Worm (Caenorhabditis elegans): Measurements from ENCODE around the gene F17C11.11.

- no peak for TF ChIP-seq tab-1 (GFP tag; IDR thresholded peaks at IDR 0.05)
- no peak for TF ChIP-seq ref-1 (GFP tag; conservative IDR thresholded peaks at IDR 0.05)
- no peak for TF ChIP-seq T22C8.4 (GFP tag; IDR thresholded peaks at IDR 0.05)
- no peak for TF ChIP-seq ztf-29 (GFP tag; IDR thresholded peaks at IDR 0.05)
Observed at ce11 chrV:10924731-10925130, 13.9 kb downstream of the F17C11.11 start, which contains the start of gene F58B4.6.

Measured in whole organism, midembryonic.